Worm (Caenorhabditis elegans) whole organism, L2 larva: ENCODE measurements around the gene srh-216.

ENCODE experiments used
- blmp-1 ChIP-seq: sonication (generic microtip); optimal IDR thresholded peaks from 2 replicates; lab custom pipeline; 2017; ENCODE audit warnings: missing genetic modification characterization, mild to moderate bottlenecking, missing compliant biosample characterization, antibody characterized with exemption, moderate library complexity; ENCODE audit not compliant: insufficient read depth
- nhr-77 ChIP-seq: fragments of 150-350 bp; optimal IDR thresholded peaks from 2 replicates; lab custom pipeline; 2014; ENCODE audit warnings: missing biosample characterization, missing genetic modification characterization
- unc-62 ChIP-seq: fragments of 150-350 bp; optimal IDR thresholded peaks from 2 replicates; lab custom pipeline; 2014; ENCODE audit warnings: missing biosample characterization, missing genetic modification reagents, missing genetic modification characterization

DNA sequence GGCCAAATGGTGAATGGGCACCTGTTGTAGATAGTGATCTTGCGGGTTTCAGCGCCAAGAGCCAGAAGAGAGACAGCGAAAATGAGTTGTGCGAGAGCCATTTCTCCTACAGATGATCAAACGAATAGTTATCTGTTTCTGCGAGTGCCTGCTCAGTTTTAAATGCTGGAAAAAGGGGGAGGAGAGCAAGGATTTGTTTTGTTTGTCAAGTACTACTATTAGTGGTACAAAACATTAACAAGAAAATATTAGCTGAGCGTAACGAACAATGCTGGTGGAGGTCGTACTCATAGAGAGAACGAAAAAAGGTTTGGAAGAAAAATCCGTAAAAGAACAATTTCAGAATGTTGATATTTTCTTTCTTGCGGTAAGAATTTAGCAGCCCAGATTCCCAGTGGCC lies 44.0 kb upstream of the srh-216 start, which contains the start of gene thn-4:
- TF ChIP-seq blmp-1 (tag; lab: Kevin White, UChicago) (no peak), unc-62 (GFP tag; lab: Kevin White, UChicago) (no peak), nhr-77 (no peak)
